Worm (Caenorhabditis elegans) whole organism, L4 larva: ENCODE results near the gene R07E3.4.

Experiments
- T20F7.1 ChIP-seq: fragments of 200-800 bp; sonication (Bioruptor generic); optimal IDR thresholded peaks from 2 replicates; lab custom pipeline; 2018; ENCODE audit warnings: mild to moderate bottlenecking, missing genetic modification characterization, missing compliant biosample characterization
- ceh-82 ChIP-seq: sonication (generic microtip); optimal IDR thresholded peaks from 2 replicates; lab custom pipeline; 2017; ENCODE audit warnings: missing biosample characterization, missing genetic modification characterization
- dmd-6 ChIP-seq: fragments of 200-800 bp; sonication (Bioruptor generic); IDR thresholded peaks from 2 replicates; pipeline ENCODE4 v1.3.6; 2022; ENCODE audit warnings: missing genetic modification reagents, missing genetic modification characterization, missing compliant biosample characterization
- egl-27 ChIP-seq: sonication (generic microtip); optimal IDR thresholded peaks from 3 replicates; lab custom pipeline; 2017; ENCODE audit warnings: missing biosample characterization, missing genetic modification reagents, missing genetic modification characterization
- gei-8 ChIP-seq: fragments of 200-800 bp; sonication (Bioruptor generic); optimal IDR thresholded peaks from 2 replicates; lab custom pipeline; 2018; ENCODE audit warnings: mild to moderate bottlenecking, missing genetic modification characterization, missing compliant biosample characterization
- nhr-10 ChIP-seq: fragments of 150-350 bp; optimal IDR thresholded peaks from 2 replicates; lab custom pipeline; 2014; ENCODE audit warnings: missing biosample characterization, missing genetic modification characterization
- nhr-11 ChIP-seq: fragments of 150-350 bp; optimal IDR thresholded peaks from 2 replicates; lab custom pipeline; 2014; ENCODE audit warnings: missing biosample characterization, missing genetic modification characterization
- pqm-1 ChIP-seq: sonication (generic microtip); optimal IDR thresholded peaks from 2 replicates; lab custom pipeline; 2017; ENCODE audit warnings: missing biosample characterization, missing genetic modification characterization
- unc-62 ChIP-seq, 3 experiments: fragments of 150-350 bp in 1 of 3; sonication (generic microtip); optimal IDR thresholded peaks in 2 of 3; peaks in 1 of 3; 1 replicate in 1 of 3; 2 replicates in 2 of 3; lab custom pipeline; 2014 to 2017; ENCODE audit warnings: missing biosample characterization in 3 of 3, missing genetic modification characterization in 3 of 3, missing genetic modification reagents in 3 of 3, missing genotype in 1 of 3
- ztf-11 ChIP-seq: fragments of 150-350 bp; optimal IDR thresholded peaks from 2 replicates; lab custom pipeline; 2014; ENCODE audit warnings: missing biosample characterization, missing genetic modification characterization

DNA sequence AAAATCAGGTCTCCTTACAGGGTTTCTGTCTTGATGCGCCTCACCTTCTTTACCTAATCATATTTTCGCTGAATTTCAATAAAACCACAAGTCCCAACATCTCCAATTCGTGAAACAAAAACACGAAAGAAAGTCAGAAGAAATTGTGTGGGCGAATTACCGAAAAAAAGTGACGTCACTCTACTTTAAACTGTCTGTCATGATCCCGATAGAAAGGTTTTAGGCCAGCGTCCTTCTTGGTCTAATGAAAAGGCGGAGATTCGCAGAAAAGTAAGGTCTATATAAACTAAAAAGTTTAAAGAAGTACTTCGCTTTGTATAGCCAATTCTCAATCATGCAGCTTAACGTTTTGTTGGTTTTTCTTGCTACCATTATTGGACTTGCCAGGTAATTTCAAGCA is 26.9 kb downstream of the R07E3.4 start, which contains the start of gene cnc-8:
- no peak for TF ChIP-seq nhr-11
- TF ChIP-seq gei-8 (GFP tag; lab: Kevin White, UChicago) = no peak
- TF ChIP-seq unc-62 (GFP tag; optimal IDR thresholded peaks at IDR 0.05 in 1 of 2; lab: Kevin White, UChicago) = no peak
- no peak for TF ChIP-seq unc-62 (tag; optimal IDR thresholded peaks at IDR 0.05; lab: Kevin White, UChicago)
- no peak for TF ChIP-seq egl-27 (tag; lab: Kevin White, UChicago)
- TF ChIP-seq ceh-82 (tag; lab: Kevin White, UChicago) = no peak
- no peak for TF ChIP-seq pqm-1
- TF ChIP-seq dmd-6 (GFP tag; lab: Robert Waterston, UW) = no peak
- no peak for TF ChIP-seq ztf-11 (tag; lab: Kevin White, UChicago)
- TF ChIP-seq nhr-10 (tag; lab: Kevin White, UChicago) = no peak
- no peak for TF ChIP-seq T20F7.1
